Fruit fly (Drosophila melanogaster) whole organism, adult: ENCODE data around the gene S.

ENCODE experiments used
- CG12768 ChIP-seq: fragments of 200-800 bp; sonication (Bioruptor generic); optimal IDR thresholded peaks from 2 replicates; lab custom pipeline; 2017; ENCODE audit warnings: missing biosample characterization, missing genetic modification characterization, mild to moderate bottlenecking, moderate library complexity, missing genetic modification reagents
- CG7045 ChIP-seq: fragments of 200-800 bp; sonication (Bioruptor generic); optimal IDR thresholded peaks from 2 replicates; lab custom pipeline; 2017; ENCODE audit warnings: missing biosample characterization, mild to moderate bottlenecking, missing genetic modification characterization
- Crg-1 ChIP-seq: fragments of 200-800 bp; sonication (Bioruptor generic); optimal IDR thresholded peaks from 2 replicates; lab custom pipeline; 2016; ENCODE audit warnings: missing biosample characterization, missing genetic modification characterization
- bab1 ChIP-seq: fragments of 200-800 bp; sonication (Bioruptor generic); optimal IDR thresholded peaks from 3 replicates; lab custom pipeline; 2019; ENCODE audit warnings: missing biosample characterization, mild to moderate bottlenecking, missing genetic modification characterization, moderate library complexity
- kay ChIP-seq: fragments of 200-800 bp; sonication (Bioruptor generic); peaks from one replicate; lab custom pipeline; 2016; ENCODE audit warnings: missing biosample characterization, missing genetic modification characterization, borderline replicate concordance
- toe ChIP-seq: fragments of 200-800 bp; sonication (Bioruptor generic); optimal IDR thresholded peaks from 2 replicates; lab custom pipeline; 2016; ENCODE audit warnings: missing biosample characterization, missing genetic modification characterization

DNA sequence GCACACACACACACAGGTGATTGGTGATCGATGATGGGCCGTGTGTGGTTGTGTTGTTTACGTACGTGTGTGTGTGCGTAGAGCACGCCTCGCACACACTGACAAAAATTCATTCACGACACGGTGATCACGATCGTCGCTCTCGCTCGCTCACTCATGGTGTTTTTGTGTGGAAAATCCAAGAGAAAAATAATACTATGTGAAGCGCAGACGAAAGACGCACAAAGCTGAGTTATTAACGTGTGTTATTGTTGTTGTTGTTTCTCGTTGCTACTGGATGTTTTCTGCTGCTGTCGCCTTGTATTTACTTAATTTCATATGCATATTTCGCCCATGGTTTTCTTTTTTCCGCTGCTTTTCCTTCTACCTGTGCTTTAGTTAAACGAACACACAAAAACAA is 562 bp downstream of the S start:
- TF ChIP-seq Crg-1 (GFP tag; lab: Kevin White, UChicago): no peak
- TF ChIP-seq bab1 (GFP tag; lab: Kevin White, UChicago): no peak
- no peak for TF ChIP-seq kay (GFP tag; lab: Kevin White, UChicago)
- no peak for TF ChIP-seq CG12768 (GFP tag; lab: Kevin White, UChicago)
- TF ChIP-seq CG7045 (GFP tag; lab: Kevin White, UChicago): no peak
- no peak for TF ChIP-seq toe
